Fruit fly (Drosophila melanogaster): ENCODE data around the gene Klf15.

Gene Klf15

dm6 chrX:4771488-4771887, at the start of gene Klf15:
TSS of gene Klf15 (minus strand) at chrX:4771588.
- no peak for TF ChIP-seq bigmax (GFP tag; optimal IDR thresholded peaks at IDR 0.05)
- TF ChIP-seq insv (GFP tag; optimal IDR thresholded peaks at IDR 0.05): no peak
- no peak for TF ChIP-seq CG14050 (GFP tag; IDR thresholded peaks at IDR 0.05)
- no peak for TF ChIP-seq lov (optimal IDR thresholded peaks at IDR 0.05)
- TF ChIP-seq lov (GFP tag; IDR thresholded peaks at IDR 0.05): no peak
- no peak for TF ChIP-seq Abd-B (GFP tag; optimal IDR thresholded peaks at IDR 0.05)
- TF ChIP-seq peb (GFP tag; IDR thresholded peaks at IDR 0.05): no peak
- TF ChIP-seq so (GFP tag; IDR thresholded peaks at IDR 0.05): no peak

dm6 chrX:4807826-4808225, 36.4 kb upstream of the Klf15 start:
- TF ChIP-seq CG7928 (GFP tag; optimal IDR thresholded peaks at IDR 0.05): no peak
- TF ChIP-seq hkb (optimal IDR thresholded peaks at IDR 0.05): peak; percentile 91
- no peak for TF ChIP-seq hkb (GFP tag; IDR thresholded peaks at IDR 0.05)
- no peak for TF ChIP-seq CG9437 (GFP tag; optimal IDR thresholded peaks at IDR 0.05)
- TF ChIP-seq gem (tag; optimal IDR thresholded peaks at IDR 0.05): peak; percentile 15
- no peak for TF ChIP-seq dati (GFP tag; IDR thresholded peaks at IDR 0.05)
- TF ChIP-seq CG11398 (GFP tag; optimal IDR thresholded peaks at IDR 0.05): no peak
- TF ChIP-seq Ada2b (GFP tag; IDR thresholded peaks at IDR 0.05): 0 out of 2 replicates have a peak, but pooled peaks have one; percentile 11
- 0 out of 2 replicates have a peak, but pooled peaks have one; percentile 21 for TF ChIP-seq CG4404 (GFP tag; IDR thresholded peaks at IDR 0.05)
- TF ChIP-seq Ptx1 (GFP tag; IDR thresholded peaks at IDR 0.05): no peak
- no peak for TF ChIP-seq scrt (GFP tag; optimal IDR thresholded peaks at IDR 0.05)
- no peak for TF ChIP-seq CG8765 (GFP tag; IDR thresholded peaks at IDR 0.05)

DNA sequence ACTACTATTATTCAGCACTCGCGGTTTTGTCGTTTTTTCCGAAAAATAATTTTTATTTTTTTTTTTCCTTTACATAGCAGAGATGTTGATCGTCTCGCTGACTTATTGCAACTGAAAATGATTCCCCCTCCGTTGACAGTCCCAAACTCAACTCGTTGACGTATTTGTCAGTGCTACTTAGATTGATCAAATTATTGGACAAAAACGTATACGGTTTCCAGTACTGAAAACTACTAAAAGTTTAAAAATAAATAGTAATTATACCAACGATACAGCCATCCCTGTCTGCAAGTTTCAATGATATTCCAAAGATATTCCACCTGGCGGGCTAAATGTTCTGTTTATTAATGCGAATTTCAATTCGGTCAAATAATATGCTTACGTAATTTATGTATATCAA, 33.4 kb upstream of the Klf15 start, which contains the start of gene CG2861:
TSS of gene CG2861 (minus strand) at position 101 of the 400 bp plus-strand sequence.
- no peak for TF ChIP-seq Jarid2 (GFP tag; optimal IDR thresholded peaks at IDR 0.05)
- TF ChIP-seq CG18764 (GFP tag; optimal IDR thresholded peaks at IDR 0.05): no peak
- no peak for TF ChIP-seq gsb (GFP tag; IDR thresholded peaks at IDR 0.05)
- TF ChIP-seq Sox100B (GFP tag; optimal IDR thresholded peaks at IDR 0.05): no peak
- TF ChIP-seq Optix (GFP tag; IDR thresholded peaks at IDR 0.05): no peak

dm6 chrX:4783775-4784174, 12.4 kb upstream of the Klf15 start, which contains the start of gene CG6978:
TSS of gene CG6978 (plus strand) at chrX:4784075.
- TF ChIP-seq CkIIα-i1 (GFP tag; IDR thresholded peaks at IDR 0.05): no peak
- no peak for TF ChIP-seq p53 (GFP tag; optimal IDR thresholded peaks at IDR 0.05)
- no peak for TF ChIP-seq HmgD (GFP tag; optimal IDR thresholded peaks at IDR 0.05)
- no peak for TF ChIP-seq CG5245 (GFP tag; optimal IDR thresholded peaks at IDR 0.05)
- no peak for TF ChIP-seq Sry-β (GFP tag; optimal IDR thresholded peaks at IDR 0.05)
- no peak for TF ChIP-seq grau (tag; optimal IDR thresholded peaks at IDR 0.05)
- no peak for TF ChIP-seq CG17802 (tag; optimal IDR thresholded peaks at IDR 0.05)
- TF ChIP-seq GATAe (GFP tag; conservative IDR thresholded peaks at IDR 0.05): no peak
- TF ChIP-seq Hey (tag; optimal IDR thresholded peaks at IDR 0.05): no peak
- no peak for TF ChIP-seq CG16815 (GFP tag; optimal IDR thresholded peaks at IDR 0.05)
- TF ChIP-seq Poxn (GFP tag; IDR thresholded peaks at IDR 0.05): no peak
- no peak for TF ChIP-seq ind (GFP tag; optimal IDR thresholded peaks at IDR 0.05)
- no peak for TF ChIP-seq CG7745 (tag; optimal IDR thresholded peaks at IDR 0.05)
